Fruit fly (Drosophila melanogaster) whole organism, prepupa: ENCODE measurements around the gene ppk28.
A peak's percentile ranks its signal among the peaks of the same experiment; 100 is the strongest.

Experiments
- CG10631 ChIP-seq: fragments of 200-800 bp; sonication (Bioruptor generic); optimal IDR thresholded peaks from 2 replicates; lab custom pipeline; 2016; ENCODE audit warnings: missing biosample characterization, missing genetic modification characterization
- CG10669 ChIP-seq: fragments of 200-800 bp; sonication (Bioruptor generic); optimal IDR thresholded peaks from 3 replicates; lab custom pipeline; 2018; ENCODE audit warnings: missing biosample characterization, mild to moderate bottlenecking, missing genetic modification characterization, moderate library complexity
- CG11762 ChIP-seq: fragments of 200-800 bp; sonication (Bioruptor generic); optimal IDR thresholded peaks from 3 replicates; lab custom pipeline; 2016; ENCODE audit warnings: missing biosample characterization, missing genetic modification characterization; ENCODE audit not compliant: insufficient read depth
- CG11902 ChIP-seq: fragments of 200-800 bp; sonication (Bioruptor generic); optimal IDR thresholded peaks from 3 replicates; lab custom pipeline; 2016; ENCODE audit warnings: missing biosample characterization, missing genetic modification characterization
- CG15336 ChIP-seq: fragments of 200-800 bp; sonication (Bioruptor generic); IDR thresholded peaks from 2 replicates; pipeline ENCODE4 v1.3.6; 2022; ENCODE audit warnings: missing biosample characterization, missing genetic modification characterization
- CG1621 ChIP-seq: fragments of 200-800 bp; sonication (Bioruptor generic); optimal IDR thresholded peaks from 3 replicates; lab custom pipeline; 2018; ENCODE audit warnings: missing biosample characterization, mild to moderate bottlenecking, missing genetic modification characterization
- CG3032 ChIP-seq: fragments of 200-800 bp; optimal IDR thresholded peaks from 2 replicates; lab custom pipeline; 2019; ENCODE audit warnings: missing biosample characterization, mild to moderate bottlenecking, missing genetic modification characterization, moderate library complexity
- CG31627 ChIP-seq: fragments of 200-800 bp; sonication (Bioruptor generic); optimal IDR thresholded peaks from 3 replicates; lab custom pipeline; 2016; ENCODE audit warnings: missing biosample characterization, missing genetic modification characterization
- CG32006 ChIP-seq: fragments of 200-800 bp; sonication (Bioruptor generic); optimal IDR thresholded peaks from 3 replicates; lab custom pipeline; 2017; ENCODE audit warnings: missing biosample characterization, mild to moderate bottlenecking, missing genetic modification characterization
- CG3919 ChIP-seq: fragments of 200-800 bp; sonication (Bioruptor generic); optimal IDR thresholded peaks from 3 replicates; lab custom pipeline; 2016; ENCODE audit warnings: missing biosample characterization, missing genetic modification characterization
- CG4318 ChIP-seq: fragments of 200-800 bp; sonication (Bioruptor generic); optimal IDR thresholded peaks from 3 replicates; lab custom pipeline; 2017; ENCODE audit warnings: missing biosample characterization, mild to moderate bottlenecking, missing genetic modification characterization
- CG6276 ChIP-seq: fragments of 200-800 bp; sonication (Bioruptor generic); optimal IDR thresholded peaks from 2 replicates; lab custom pipeline; 2017; ENCODE audit warnings: missing biosample characterization, mild to moderate bottlenecking, missing genetic modification characterization
- CG6792 ChIP-seq: fragments of 200-800 bp; sonication (Bioruptor generic); optimal IDR thresholded peaks from 3 replicates; lab custom pipeline; 2016; ENCODE audit warnings: missing biosample characterization, missing genetic modification characterization
- CG6854 ChIP-seq: fragments of 200-800 bp; sonication (Bioruptor generic); optimal IDR thresholded peaks from 2 replicates; lab custom pipeline; 2017; ENCODE audit warnings: missing biosample characterization, mild to moderate bottlenecking, missing genetic modification characterization
- CG7368 ChIP-seq: fragments of 200-800 bp; sonication (Bioruptor generic); optimal IDR thresholded peaks from 3 replicates; lab custom pipeline; 2016; ENCODE audit warnings: missing biosample characterization, missing genetic modification characterization
- CG8119 ChIP-seq: fragments of 200-800 bp; sonication (Bioruptor generic); IDR thresholded peaks from 3 replicates; pipeline ENCODE4 v1.3.6; 2022; ENCODE audit warnings: missing biosample characterization, missing genetic modification characterization
- CG8319 ChIP-seq: fragments of 200-800 bp; sonication (Bioruptor generic); optimal IDR thresholded peaks from 3 replicates; lab custom pipeline; 2016; ENCODE audit warnings: missing biosample characterization, missing genetic modification characterization
- CG8632 ChIP-seq: fragments of 200-800 bp; sonication (Bioruptor generic); optimal IDR thresholded peaks from 3 replicates; lab custom pipeline; 2016; ENCODE audit warnings: missing biosample characterization, missing genetic modification characterization
- CG9139 ChIP-seq: fragments of 200-800 bp; sonication (Bioruptor generic); optimal IDR thresholded peaks from 3 replicates; lab custom pipeline; 2017; ENCODE audit warnings: missing biosample characterization, mild to moderate bottlenecking, missing genetic modification characterization
- Eip78C ChIP-seq: fragments of 200-800 bp; sonication (Bioruptor generic); peaks from one replicate; lab custom pipeline; 2016; ENCODE audit warnings: missing biosample characterization, missing genetic modification characterization
- Ets21C ChIP-seq: fragments of 200-800 bp; sonication (Bioruptor generic); optimal IDR thresholded peaks from 3 replicates; lab custom pipeline; 2016; ENCODE audit warnings: missing biosample characterization, missing genetic modification characterization
- Ets96B ChIP-seq: fragments of 200-800 bp; optimal IDR thresholded peaks from 2 replicates; lab custom pipeline; 2019; ENCODE audit warnings: missing biosample characterization, mild to moderate bottlenecking, missing genetic modification characterization, moderate library complexity
- Hr38 ChIP-seq: sonication (Bioruptor generic); optimal IDR thresholded peaks from 2 replicates; lab custom pipeline; 2016; ENCODE audit warnings: missing biosample characterization, missing genetic modification characterization
- Hr39 ChIP-seq: fragments of 200-800 bp; sonication (Bioruptor generic); optimal IDR thresholded peaks from 2 replicates; lab custom pipeline; 2016; ENCODE audit warnings: missing biosample characterization, missing genetic modification characterization
- Lpt ChIP-seq: fragments of 200-800 bp; sonication (Bioruptor generic); optimal IDR thresholded peaks from 3 replicates; lab custom pipeline; 2016; ENCODE audit warnings: missing biosample characterization, missing genetic modification characterization
- Met ChIP-seq: fragments of 200-800 bp; sonication (Bioruptor generic); optimal IDR thresholded peaks from 3 replicates; lab custom pipeline; 2016; ENCODE audit warnings: missing biosample characterization, missing genetic modification characterization
- Smox ChIP-seq: fragments of 200-800 bp; sonication (Bioruptor generic); optimal IDR thresholded peaks from 3 replicates; lab custom pipeline; 2016; ENCODE audit warnings: missing biosample characterization, missing genetic modification characterization
- Sox102F ChIP-seq: fragments of 200-800 bp; sonication (Bioruptor generic); optimal IDR thresholded peaks from 2 replicates; lab custom pipeline; 2016; ENCODE audit warnings: missing biosample characterization, mild to moderate bottlenecking, missing genetic modification characterization
- Sox14 ChIP-seq: fragments of 200-800 bp; sonication (Bioruptor generic); optimal IDR thresholded peaks from 3 replicates; lab custom pipeline; 2016; ENCODE audit warnings: missing biosample characterization, missing genetic modification characterization
- Sox15 ChIP-seq: fragments of 200-800 bp; sonication (Bioruptor generic); optimal IDR thresholded peaks from 3 replicates; lab custom pipeline; 2016; ENCODE audit warnings: missing biosample characterization, missing genetic modification characterization
- achi ChIP-seq: fragments of 200-800 bp; sonication (Bioruptor generic); optimal IDR thresholded peaks from 3 replicates; lab custom pipeline; 2016; ENCODE audit warnings: missing biosample characterization, missing genetic modification characterization
- cyc ChIP-seq: fragments of 200-800 bp; sonication (Bioruptor generic); optimal IDR thresholded peaks from 3 replicates; lab custom pipeline; 2016; ENCODE audit warnings: missing biosample characterization, missing genetic modification characterization
- dsx ChIP-seq: fragments of 200-800 bp; optimal IDR thresholded peaks from 3 replicates; lab custom pipeline; 2019; ENCODE audit warnings: missing biosample characterization, mild to moderate bottlenecking, missing genetic modification characterization, moderate library complexity; ENCODE audit not compliant: poor library complexity, severe bottlenecking
- eg ChIP-seq: fragments of 200-800 bp; sonication (Bioruptor generic); IDR thresholded peaks from 3 replicates; pipeline ENCODE4 v1.3.6; 2022; ENCODE audit warnings: missing biosample characterization, missing genetic modification characterization
- fd59A ChIP-seq: fragments of 200-800 bp; sonication (Bioruptor generic); optimal IDR thresholded peaks from 2 replicates; lab custom pipeline; 2017; ENCODE audit warnings: missing biosample characterization, mild to moderate bottlenecking, missing genetic modification characterization, missing genetic modification reagents
- fkh ChIP-seq: fragments of 200-800 bp; sonication (Bioruptor generic); optimal IDR thresholded peaks from 3 replicates; lab custom pipeline; 2017; ENCODE audit warnings: missing biosample characterization, mild to moderate bottlenecking, missing genetic modification characterization, moderate library complexity
- lz ChIP-seq: fragments of 200-800 bp; sonication (Bioruptor generic); optimal IDR thresholded peaks from 3 replicates; lab custom pipeline; 2016; ENCODE audit warnings: missing biosample characterization, missing genetic modification characterization
- net ChIP-seq: fragments of 200-800 bp; sonication (Bioruptor generic); optimal IDR thresholded peaks from 3 replicates; lab custom pipeline; 2016; ENCODE audit warnings: missing biosample characterization, missing genetic modification characterization
- pdm3 ChIP-seq: fragments of 200-800 bp; sonication (Bioruptor generic); optimal IDR thresholded peaks from 3 replicates; lab custom pipeline; 2016; ENCODE audit warnings: missing biosample characterization, missing genetic modification characterization
- salr ChIP-seq, 2 experiments: fragments of 200-800 bp; sonication (Bioruptor generic); optimal IDR thresholded peaks; 3 replicates each; lab custom pipeline; 2016 to 2018; ENCODE audit warnings: missing biosample characterization in 2 of 2, missing genetic modification characterization in 2 of 2, mild to moderate bottlenecking in 1 of 2
- spab ChIP-seq: fragments of 200-800 bp; sonication (Bioruptor generic); optimal IDR thresholded peaks from 2 replicates; lab custom pipeline; 2017; ENCODE audit warnings: missing biosample characterization, mild to moderate bottlenecking, missing genetic modification characterization, missing genetic modification reagents
- ss ChIP-seq, 2 experiments: fragments of 200-800 bp; sonication (Bioruptor generic); optimal IDR thresholded peaks; 2 replicates in 1 of 2; 3 replicates in 1 of 2; lab custom pipeline; 2017 to 2018; ENCODE audit warnings: mild to moderate bottlenecking in 2 of 2, missing biosample characterization in 2 of 2, missing genetic modification characterization in 2 of 2, moderate library complexity in 1 of 2
- svp ChIP-seq: fragments of 200-800 bp; sonication (Bioruptor generic); peaks from one replicate; lab custom pipeline; 2016; ENCODE audit warnings: missing biosample characterization, missing genetic modification characterization
- topi ChIP-seq: fragments of 200-800 bp; sonication (Bioruptor generic); optimal IDR thresholded peaks from 3 replicates; lab custom pipeline; 2016; ENCODE audit warnings: missing biosample characterization, missing genetic modification characterization

The ppk28 gene

dm6 chrX:16805768-16806167, at the start of gene ppk28:
TSS of gene ppk28 (plus strand) at chrX:16806068.
- TF ChIP-seq fd59A (GFP tag; lab: Kevin White, UChicago) (no peak), Ets96B (tag; lab: Kevin White, UChicago) (no peak), CG11762 (GFP tag; lab: Kevin White, UChicago) (no peak), lz (GFP tag; lab: Kevin White, UChicago) (no peak), CG6276 (GFP tag; lab: Kevin White, UChicago) (no peak), CG1621 (tag; lab: Kevin White, UChicago) (no peak), CG9139 (GFP tag; lab: Kevin White, UChicago) (no peak), CG8632 (no peak), CG8119 (GFP tag; lab: Robert Waterston, UW) (no peak), cyc (GFP tag; lab: Kevin White, UChicago) (no peak), ss (GFP tag; optimal IDR thresholded peaks at IDR 0.05; lab: Kevin White, UChicago) (no peak), pdm3 (no peak), CG32006 (GFP tag; lab: Kevin White, UChicago) (no peak), topi (GFP tag; lab: Kevin White, UChicago) (no peak), CG15336 (no peak), CG10669 (GFP tag; lab: Kevin White, UChicago) (no peak), CG31627 (GFP tag; lab: Kevin White, UChicago) (no peak), CG11902 (GFP tag; lab: Kevin White, UChicago) (no peak), CG4318 (GFP tag; lab: Kevin White, UChicago) (no peak)

dm6 chrX:16757645-16758044, 48.2 kb upstream of the ppk28 start:
- no peak for TF ChIP-seq CG3032 (tag; lab: Kevin White, UChicago)
- no peak for TF ChIP-seq salr (GFP tag; optimal IDR thresholded peaks at IDR 0.05; lab: Kevin White, UChicago)
- no peak for TF ChIP-seq Ets96B (tag; lab: Kevin White, UChicago)
- TF ChIP-seq CG8319 (GFP tag; lab: Kevin White, UChicago): no peak
- no peak for TF ChIP-seq spab
- no peak for TF ChIP-seq CG3919 (GFP tag; lab: Kevin White, UChicago)
- no peak for TF ChIP-seq Smox
- TF ChIP-seq topi (GFP tag; lab: Kevin White, UChicago): no peak
- no peak for TF ChIP-seq CG15336
- no peak for TF ChIP-seq Hr38 (GFP tag; lab: Kevin White, UChicago)
- TF ChIP-seq Sox102F (GFP tag; lab: Kevin White, UChicago): no peak
- no peak for TF ChIP-seq dsx (GFP tag; lab: Kevin White, UChicago)
- TF ChIP-seq CG10669 (GFP tag; lab: Kevin White, UChicago): no peak
- no peak for TF ChIP-seq pdm3
- TF ChIP-seq Lpt (GFP tag; lab: Kevin White, UChicago): no peak

dm6 chrX:16760542-16760941, 45.3 kb upstream of the ppk28 start:
- no peak for TF ChIP-seq Sox15
- peak; percentile 1 for TF ChIP-seq cyc (GFP tag; lab: Kevin White, UChicago)
- TF ChIP-seq Eip78C: peak; percentile 63
- TF ChIP-seq CG3919 (GFP tag; lab: Kevin White, UChicago): peak; percentile 2
- no peak for TF ChIP-seq CG9139 (GFP tag; lab: Kevin White, UChicago)
- peak; percentile 72 for TF ChIP-seq svp (GFP tag; lab: Kevin White, UChicago)
- TF ChIP-seq CG3032 (tag; lab: Kevin White, UChicago): no peak
- no peak for TF ChIP-seq CG6854
- TF ChIP-seq CG10631: peak; percentile 3
- peak; percentile 7 for TF ChIP-seq Met (GFP tag; lab: Kevin White, UChicago)
- TF ChIP-seq, all 60 proteins: peak for 6

dm6 chrX:16761531-16761930, 44.3 kb upstream of the ppk28 start:
- TF ChIP-seq Smox (peak; percentile 66), Sox15 (peak; percentile 58), CG10669 (GFP tag; lab: Kevin White, UChicago) (peak; percentile 60), net (peak; percentile 40), Hr38 (GFP tag; lab: Kevin White, UChicago) (no peak), achi (peak; percentile 54), lz (GFP tag; lab: Kevin White, UChicago) (peak; percentile 82), Ets21C (GFP tag; lab: Kevin White, UChicago) (peak; percentile 65), CG7368 (GFP tag; lab: Kevin White, UChicago) (peak; percentile 52), CG3032 (tag; lab: Kevin White, UChicago) (peak; percentile 52), CG10631 (peak; percentile 66), cyc (GFP tag; lab: Kevin White, UChicago) (peak; percentile 78), CG6854 (no peak), pdm3 (peak; percentile 59), Met (GFP tag; lab: Kevin White, UChicago) (peak; percentile 80), CG11902 (GFP tag; lab: Kevin White, UChicago) (peak; percentile 62), CG6792 (GFP tag; lab: Kevin White, UChicago) (peak; percentile 72), Sox14 (GFP tag; lab: Kevin White, UChicago) (peak; percentile 73), eg (GFP tag; lab: Robert Waterston, UW) (peak; percentile 63; the same call in 2 of the 3 replicates), fkh (no peak), CG3919 (GFP tag; lab: Kevin White, UChicago) (peak; percentile 62), Hr39 (GFP tag; lab: Kevin White, UChicago) (peak; percentile 84)
